Fruit fly (Drosophila melanogaster): ENCODE data around the gene CG32152.

The CG32152 gene

dm6 chr3L:16174778-16175177 lies 30.9 kb upstream of the CG32152 start:
- TF ChIP-seq tai (GFP tag; optimal IDR thresholded peaks at IDR 0.05) (no peak), foxo (GFP tag; optimal IDR thresholded peaks at IDR 0.05) (peak in 1 of 2 experiments; percentile 22), dmrt93B (GFP tag; optimal IDR thresholded peaks at IDR 0.05) (peak; percentile 28), psq (GFP tag; optimal IDR thresholded peaks at IDR 0.05) (peak; percentile 69), rgr (GFP tag; optimal IDR thresholded peaks at IDR 0.05) (peak; percentile 5), Sp1 (GFP tag; optimal IDR thresholded peaks at IDR 0.05) (peak; percentile 75), HLH106 (tag; optimal IDR thresholded peaks at IDR 0.05) (peak; percentile 76), h (GFP tag; optimal IDR thresholded peaks at IDR 0.05) (peak; percentile 20), Jra (GFP tag; optimal IDR thresholded peaks at IDR 0.05) (no peak)

- peak; percentile 55 for TF ChIP-seq psq (GFP tag; optimal IDR thresholded peaks at IDR 0.05)
- TF ChIP-seq brk (GFP tag; optimal IDR thresholded peaks at IDR 0.05): peak; percentile 39
- TF ChIP-seq Dfd (GFP tag; optimal IDR thresholded peaks at IDR 0.05): no peak
- peak in 1 of 2 experiments; percentile 23 for TF ChIP-seq dl (GFP tag; optimal IDR thresholded peaks at IDR 0.05; ENCODE audit: insufficient read depth in 1 of 2, partially characterized antibody in 2 of 2)
- peak; percentile 31 for TF ChIP-seq Sp1 (GFP tag; optimal IDR thresholded peaks at IDR 0.05)
- peak; percentile 53 for TF ChIP-seq Dif (GFP tag; optimal IDR thresholded peaks at IDR 0.05; ENCODE audit: partially characterized antibody)
- TF ChIP-seq HLH106 (tag; optimal IDR thresholded peaks at IDR 0.05): no peak
- peak; percentile 25 for TF ChIP-seq rgr (GFP tag; optimal IDR thresholded peaks at IDR 0.05)
- TF ChIP-seq Hnf4 (GFP tag; optimal IDR thresholded peaks at IDR 0.05): no peak
These were observed 30.2 kb upstream of the CG32152 start for dm6 chr3L:16173818-16174601.

dm6 chr3L:16172809-16173276 lies 29.0 kb upstream of the CG32152 start:
- TF ChIP-seq pan (optimal IDR thresholded peaks at IDR 0.05) (no peak), Dfd (GFP tag; optimal IDR thresholded peaks at IDR 0.05) (no peak), Hnf4 (GFP tag; optimal IDR thresholded peaks at IDR 0.05) (peak; percentile 31), br (GFP tag; optimal IDR thresholded peaks at IDR 0.05) (peak; percentile 10), Abd-B (GFP tag; optimal IDR thresholded peaks at IDR 0.05) (no peak), dsf (GFP tag; optimal IDR thresholded peaks at IDR 0.05; ENCODE audit: borderline replicate concordance) (no peak), CG9705 (GFP tag; optimal IDR thresholded peaks at IDR 0.05) (no peak), Jra (GFP tag; optimal IDR thresholded peaks at IDR 0.05) (no peak), psq (GFP tag; optimal IDR thresholded peaks at IDR 0.05) (peak; percentile 71), N (GFP tag; optimal IDR thresholded peaks at IDR 0.05) (no peak), Myc (optimal IDR thresholded peaks at IDR 0.05) (no peak), Hr78 (GFP tag; optimal IDR thresholded peaks at IDR 0.05) (no peak), rgr (GFP tag; optimal IDR thresholded peaks at IDR 0.05) (peak; percentile 77), sage (GFP tag; optimal IDR thresholded peaks at IDR 0.05) (no peak), OdsH (GFP tag; optimal IDR thresholded peaks at IDR 0.05) (peak; percentile 70), CG32264 (GFP tag; optimal IDR thresholded peaks at IDR 0.05) (no peak), Rel (GFP tag; optimal IDR thresholded peaks at IDR 0.05) (peak; percentile 19), Rel (tag; optimal IDR thresholded peaks at IDR 0.05) (no peak), dmrt93B (GFP tag; optimal IDR thresholded peaks at IDR 0.05) (peak; percentile 58), ey (GFP tag; optimal IDR thresholded peaks at IDR 0.05) (peak; percentile 53), GATAd (GFP tag; optimal IDR thresholded peaks at IDR 0.05) (no peak), tai (GFP tag; optimal IDR thresholded peaks at IDR 0.05) (no peak), usp (GFP tag; optimal IDR thresholded peaks at IDR 0.05) (no peak), woc (GFP tag; optimal IDR thresholded peaks at IDR 0.05) (peak; percentile 10), Dif (GFP tag; optimal IDR thresholded peaks at IDR 0.05; ENCODE audit: partially characterized antibody) (no peak), Mio (GFP tag; optimal IDR thresholded peaks at IDR 0.05) (no peak), jim (GFP tag; optimal IDR thresholded peaks at IDR 0.05) (no peak), brk (GFP tag; optimal IDR thresholded peaks at IDR 0.05) (peak; percentile 43), sv (GFP tag; optimal IDR thresholded peaks at IDR 0.05) (no peak), Sp1 (GFP tag; optimal IDR thresholded peaks at IDR 0.05) (peak; percentile 82), HLH106 (tag; optimal IDR thresholded peaks at IDR 0.05) (peak; percentile 48), fru (GFP tag; optimal IDR thresholded peaks at IDR 0.05) (peak; percentile 63), Vsx2 (GFP tag; optimal IDR thresholded peaks at IDR 0.05; ENCODE audit: partially characterized antibody) (no peak), foxo (GFP tag; optimal IDR thresholded peaks at IDR 0.05) (peak in 1 of 2 experiments; percentile 73), dl (GFP tag; optimal IDR thresholded peaks at IDR 0.05; ENCODE audit: insufficient read depth in 1 of 2, partially characterized antibody in 2 of 2) (no peak), lola (GFP tag; optimal IDR thresholded peaks at IDR 0.05) (no peak), CrebA (GFP tag; optimal IDR thresholded peaks at IDR 0.05; ENCODE audit: borderline replicate concordance) (no peak), Hr83 (GFP tag; optimal IDR thresholded peaks at IDR 0.05; ENCODE audit: poor library complexity, severe bottlenecking) (no peak), h (GFP tag; optimal IDR thresholded peaks at IDR 0.05) (peak; percentile 53)

All from whole organism, wandering third instar larva.